Fruit fly (Drosophila melanogaster) whole organism, embryonic: ENCODE data around the gene Fcp3C.

Source experiments
- Atf-2 ChIP-seq: fragments of 200-800 bp; sonication (Bioruptor generic); optimal IDR thresholded peaks from 2 replicates; lab custom pipeline; 2016; ENCODE audit warnings: missing biosample characterization, missing genetic modification characterization
- CG11504 ChIP-seq: fragments of 200-800 bp; sonication (Bioruptor generic); optimal IDR thresholded peaks from 3 replicates; lab custom pipeline; 2019; ENCODE audit warnings: missing biosample characterization, mild to moderate bottlenecking, missing genetic modification characterization, moderate library complexity
- CG15479 ChIP-seq: fragments of 200-800 bp; sonication (Bioruptor generic); optimal IDR thresholded peaks from 3 replicates; lab custom pipeline; 2019; ENCODE audit warnings: missing biosample characterization, mild to moderate bottlenecking, missing genetic modification characterization, moderate library complexity
- CG1832 ChIP-seq: fragments of 200-800 bp; sonication (Bioruptor generic); optimal IDR thresholded peaks from 2 replicates; lab custom pipeline; 2017; ENCODE audit warnings: missing biosample characterization, mild to moderate bottlenecking, missing genetic modification characterization, inconsistent platforms
- CG2199 ChIP-seq: fragments of 200-800 bp; sonication (Bioruptor generic); IDR thresholded peaks from 3 replicates; pipeline ENCODE4 v1.3.6; 2022; ENCODE audit warnings: missing biosample characterization, missing genetic modification characterization
- CG30020 ChIP-seq: fragments of 200-800 bp; optimal IDR thresholded peaks from 2 replicates; lab custom pipeline; 2019; ENCODE audit warnings: missing biosample characterization, mild to moderate bottlenecking, missing genetic modification characterization, moderate library complexity
- CG4360 ChIP-seq: fragments of 200-800 bp; sonication (Bioruptor generic); IDR thresholded peaks from 2 replicates; pipeline ENCODE4 v1.3.6; 2022; ENCODE audit warnings: missing biosample characterization, missing genetic modification characterization
- CG8924 ChIP-seq: fragments of 200-800 bp; optimal IDR thresholded peaks from 3 replicates; lab custom pipeline; 2019; ENCODE audit warnings: missing biosample characterization, mild to moderate bottlenecking, missing genetic modification characterization, moderate library complexity
- Dip2 ChIP-seq: fragments of 200-800 bp; sonication (Bioruptor generic); IDR thresholded peaks from 2 replicates; pipeline ENCODE4 v1.3.6; 2022; ENCODE audit warnings: missing biosample characterization, missing genetic modification characterization
- Hr51 ChIP-seq, 2 experiments: fragments of 200-800 bp; sonication (Bioruptor generic); optimal IDR thresholded peaks; 2 replicates in 1 of 2; 3 replicates in 1 of 2; lab custom pipeline; 2016 to 2018; ENCODE audit warnings: missing biosample characterization in 2 of 2, missing genetic modification characterization in 2 of 2, mild to moderate bottlenecking in 1 of 2, moderate library complexity in 1 of 2
- Hr78 ChIP-seq, 2 experiments: fragments of 200-800 bp in 1 of 2; fragments of >200 bp in 1 of 2; sonication (Bioruptor generic) in 1 of 2; optimal IDR thresholded peaks; 2 replicates each; lab custom pipeline; 2017 to 2019; ENCODE audit warnings: missing biosample characterization in 2 of 2, missing genetic modification characterization in 2 of 2, mild to moderate bottlenecking in 1 of 2, moderate library complexity in 1 of 2
- Kr ChIP-seq: fragments of 200-800 bp; sonication (Bioruptor generic); optimal IDR thresholded peaks from 2 replicates; lab custom pipeline; 2017; ENCODE audit warnings: missing biosample characterization, mild to moderate bottlenecking, missing genetic modification characterization
- Max ChIP-seq: fragments of 200-800 bp; sonication (Bioruptor generic); optimal IDR thresholded peaks from 2 replicates; lab custom pipeline; 2016; ENCODE audit warnings: missing biosample characterization, mild to moderate bottlenecking, missing genetic modification characterization
- Myb ChIP-seq: fragments of 200-800 bp; sonication (Bioruptor generic); optimal IDR thresholded peaks from 2 replicates; lab custom pipeline; 2016; ENCODE audit warnings: missing biosample characterization, missing genetic modification characterization
- Trl ChIP-seq, 3 experiments: fragments of >200 bp in 2 of 3; fragments of 200-800 bp in 1 of 3; sonication (Bioruptor generic) in 1 of 3; optimal IDR thresholded peaks; 2 replicates in 1 of 3; 3 replicates in 2 of 3; lab custom pipeline; 2016 to 2017; ENCODE audit warnings: missing biosample characterization in 1 of 3, missing genetic modification characterization in 1 of 3
- abd-A ChIP-seq: fragments of 200-800 bp; sonication (Bioruptor generic); optimal IDR thresholded peaks from 3 replicates; lab custom pipeline; 2019; ENCODE audit warnings: missing biosample characterization, mild to moderate bottlenecking, missing genetic modification characterization, moderate library complexity
- cg ChIP-seq: fragments of 200-800 bp; sonication (Bioruptor generic); optimal IDR thresholded peaks from 3 replicates; lab custom pipeline; 2019; ENCODE audit warnings: missing biosample characterization, mild to moderate bottlenecking, missing genetic modification characterization, moderate library complexity
- corto ChIP-seq: fragments of 200-800 bp; sonication (Bioruptor generic); optimal IDR thresholded peaks from 2 replicates; lab custom pipeline; 2016; ENCODE audit warnings: missing biosample characterization, mild to moderate bottlenecking, missing genetic modification characterization, moderate library complexity
- crol ChIP-seq: fragments of 200-800 bp; sonication (Bioruptor generic); IDR thresholded peaks from 2 replicates; pipeline ENCODE4 v1.3.6; 2022; ENCODE audit warnings: missing biosample characterization, missing genetic modification characterization
- da ChIP-seq: fragments of 200-800 bp; sonication (Bioruptor generic); optimal IDR thresholded peaks from 2 replicates; lab custom pipeline; 2016; ENCODE audit warnings: missing biosample characterization, missing genetic modification characterization
- ewg ChIP-seq: fragments of 200-800 bp; sonication (Bioruptor generic); optimal IDR thresholded peaks from 3 replicates; lab custom pipeline; 2017; ENCODE audit warnings: mild to moderate bottlenecking, missing biosample characterization, missing genetic modification reagents, missing genetic modification characterization
- eyg ChIP-seq: fragments of 200-800 bp; sonication (Bioruptor generic); optimal IDR thresholded peaks from 3 replicates; lab custom pipeline; 2016; ENCODE audit warnings: missing biosample characterization, missing genetic modification characterization
- kni ChIP-seq: fragments of 200-800 bp; sonication (Bioruptor generic); optimal IDR thresholded peaks from 3 replicates; lab custom pipeline; 2017; ENCODE audit warnings: mild to moderate bottlenecking, missing biosample characterization, missing genetic modification reagents, missing genetic modification characterization
- lbe ChIP-seq: fragments of 200-800 bp; sonication (Bioruptor generic); optimal IDR thresholded peaks from 2 replicates; lab custom pipeline; 2016; ENCODE audit warnings: missing biosample characterization, mild to moderate bottlenecking, missing genetic modification characterization
- lola ChIP-seq, 3 experiments: fragments of >200 bp in 2 of 3; fragments of 200-800 bp in 1 of 3; sonication (Bioruptor generic) in 1 of 3; optimal IDR thresholded peaks; 2 replicates each; lab custom pipeline; 2017 to 2019; ENCODE audit warnings: missing biosample characterization in 3 of 3, missing genetic modification characterization in 3 of 3, mild to moderate bottlenecking in 1 of 3, moderate library complexity in 1 of 3
- nerfin-1 ChIP-seq: fragments of 200-800 bp; sonication (Bioruptor generic); optimal IDR thresholded peaks from 3 replicates; lab custom pipeline; 2019; ENCODE audit warnings: missing biosample characterization, mild to moderate bottlenecking, missing genetic modification characterization, moderate library complexity
- nom ChIP-seq: fragments of 200-800 bp; sonication (Bioruptor generic); optimal IDR thresholded peaks from 2 replicates; lab custom pipeline; 2017; ENCODE audit warnings: missing biosample characterization, missing genetic modification characterization, mild to moderate bottlenecking, moderate library complexity, missing genetic modification reagents
- pros ChIP-seq: fragments of 200-800 bp; sonication (Bioruptor generic); optimal IDR thresholded peaks from 3 replicates; lab custom pipeline; 2019; ENCODE audit warnings: missing biosample characterization, mild to moderate bottlenecking, missing genetic modification characterization, moderate library complexity
- psq ChIP-seq: fragments of 200-800 bp; sonication (Bioruptor generic); optimal IDR thresholded peaks from 2 replicates; lab custom pipeline; 2017; ENCODE audit warnings: missing biosample characterization, missing genetic modification characterization
- sens ChIP-seq: fragments of 200-800 bp; sonication (Bioruptor generic); peaks from one replicate; lab custom pipeline; 2016; ENCODE audit warnings: missing biosample characterization, missing genetic modification characterization
- sob ChIP-seq: fragments of 200-800 bp; sonication (Bioruptor generic); IDR thresholded peaks from 2 replicates; pipeline ENCODE4 v1.3.6; 2022; ENCODE audit warnings: missing biosample characterization, missing genetic modification characterization
- sqz ChIP-seq: fragments of 200-800 bp; sonication (Bioruptor generic); optimal IDR thresholded peaks from 3 replicates; lab custom pipeline; 2018; ENCODE audit warnings: missing biosample characterization, mild to moderate bottlenecking, missing genetic modification characterization
- tll ChIP-seq, 2 experiments: fragments of 200-800 bp in 1 of 2; fragments of >200 bp in 1 of 2; sonication (Bioruptor generic) in 1 of 2; optimal IDR thresholded peaks; 2 replicates each; lab custom pipeline; 2017 to 2019; ENCODE audit warnings: missing biosample characterization in 2 of 2, missing genetic modification characterization in 2 of 2, mild to moderate bottlenecking in 1 of 2, moderate library complexity in 1 of 2
- twi ChIP-seq: fragments of 200-800 bp; optimal IDR thresholded peaks from 2 replicates; lab custom pipeline; 2019; ENCODE audit warnings: missing biosample characterization, mild to moderate bottlenecking, missing genetic modification characterization, moderate library complexity
- z ChIP-seq: fragments of 200-800 bp; sonication (Bioruptor generic); IDR thresholded peaks from 3 replicates; pipeline ENCODE4 v1.3.6; 2022; ENCODE audit warnings: missing biosample characterization, missing genetic modification characterization
- zfh1 ChIP-seq: fragments of 200-800 bp; sonication (Bioruptor generic); IDR thresholded peaks from 3 replicates; pipeline ENCODE4 v1.3.6; 2022; ENCODE audit warnings: missing biosample characterization, missing genetic modification characterization

Fcp3C gene

dm6 chrX:3142090-3142489 is 32.2 kb downstream of the Fcp3C start:
- TF ChIP-seq kni (GFP tag; lab: Kevin White, UChicago), result peak; percentile 24
- no peak for TF ChIP-seq Max (GFP tag; lab: Kevin White, UChicago)
- peak; percentile 84 for TF ChIP-seq twi (tag; lab: Kevin White, UChicago)
- TF ChIP-seq Hr78 (GFP tag; optimal IDR thresholded peaks at IDR 0.05; lab: Kevin White, UChicago), result peak in 1 of 2 experiments; percentile 80
- no peak for TF ChIP-seq Myb
- TF ChIP-seq Trl (optimal IDR thresholded peaks at IDR 0.05; lab: Kevin White, UChicago), result peak; percentile 3 to 66
- TF ChIP-seq Trl (GFP tag; optimal IDR thresholded peaks at IDR 0.05; lab: Kevin White, UChicago), result no peak
- peak; percentile 90 for TF ChIP-seq pros (GFP tag; lab: Kevin White, UChicago)
- TF ChIP-seq CG1832, result peak; percentile 60
- TF ChIP-seq Kr (GFP tag; lab: Kevin White, UChicago), result peak; percentile 93

- TF ChIP-seq CG2199 (GFP tag; lab: Robert Waterston, UW) (0 out of 3 replicates have a peak, but pooled peaks have one; percentile 20), pros (GFP tag; lab: Kevin White, UChicago) (peak; percentile 53), CG30020 (no peak), Dip2 (GFP tag; lab: Robert Waterston, UW) (no peak)
These were observed 33.5 kb downstream of the Fcp3C start for dm6 chrX:3140809-3141208.

dm6 chrX:3139961-3140360 is 34.3 kb downstream of the Fcp3C start:
- TF ChIP-seq abd-A (no peak), pros (GFP tag; lab: Kevin White, UChicago) (peak; percentile 76), lola (GFP tag; optimal IDR thresholded peaks at IDR 0.05; lab: Kevin White, UChicago) (no peak), psq (GFP tag; lab: Kevin White, UChicago) (peak; percentile 21), sqz (GFP tag; lab: Kevin White, UChicago) (peak; percentile 82), lbe (GFP tag; lab: Kevin White, UChicago) (peak; percentile 0), cg (peak; percentile 54), z (GFP tag; lab: Robert Waterston, UW) (0 out of 3 replicates have a peak, but pooled peaks have one; percentile 29), nom (peak; percentile 66), CG11504 (tag; lab: Kevin White, UChicago) (no peak), crol (peak; percentile 79), kni (GFP tag; lab: Kevin White, UChicago) (peak; percentile 43), corto (no peak)

dm6 chrX:3137853-3138418 is 36.3 kb downstream of the Fcp3C start:
- no peak for TF ChIP-seq zfh1 (GFP tag; lab: Robert Waterston, UW)
- TF ChIP-seq CG4360 (GFP tag; lab: Robert Waterston, UW), result peak; percentile 77
- TF ChIP-seq CG8924 (tag; lab: Kevin White, UChicago), result peak; percentile 15
- no peak for TF ChIP-seq eyg (GFP tag; lab: Kevin White, UChicago)
- TF ChIP-seq tll (GFP tag; optimal IDR thresholded peaks at IDR 0.05; lab: Kevin White, UChicago), result peak in 1 of 2 experiments; percentile 65
- TF ChIP-seq Atf-2 (GFP tag; lab: Kevin White, UChicago), result no peak
- peak; percentile 37 for TF ChIP-seq nerfin-1
- peak in 1 of 2 experiments; percentile 2 for TF ChIP-seq Hr51 (GFP tag; optimal IDR thresholded peaks at IDR 0.05; lab: Kevin White, UChicago)
- TF ChIP-seq da (GFP tag; lab: Kevin White, UChicago), result peak; percentile 7
- peak; percentile 10 for TF ChIP-seq CG15479
- TF ChIP-seq kni (GFP tag; lab: Kevin White, UChicago), result peak; percentile 12
- peak in 1 of 2 experiments; percentile 28 for TF ChIP-seq Trl (optimal IDR thresholded peaks at IDR 0.05; lab: Kevin White, UChicago)
- TF ChIP-seq Trl (GFP tag; optimal IDR thresholded peaks at IDR 0.05; lab: Kevin White, UChicago), result no peak
- no peak for TF ChIP-seq sob (GFP tag; lab: Robert Waterston, UW)
- TF ChIP-seq pros (GFP tag; lab: Kevin White, UChicago), result peak; percentile 96
- peak; percentile 64; the same call in 2 of the 3 replicates for TF ChIP-seq CG2199 (GFP tag; lab: Robert Waterston, UW)
- TF ChIP-seq twi (tag; lab: Kevin White, UChicago), result peak; percentile 77
- TF ChIP-seq sens, result peak; percentile 50
- peak; percentile 53 for TF ChIP-seq ewg (GFP tag; lab: Kevin White, UChicago)
